Fruit fly (Drosophila melanogaster): ENCODE results near the gene AOX2.
A peak's percentile ranks its signal among the peaks of the same experiment; 100 is the strongest.

Gene AOX2

DNA sequence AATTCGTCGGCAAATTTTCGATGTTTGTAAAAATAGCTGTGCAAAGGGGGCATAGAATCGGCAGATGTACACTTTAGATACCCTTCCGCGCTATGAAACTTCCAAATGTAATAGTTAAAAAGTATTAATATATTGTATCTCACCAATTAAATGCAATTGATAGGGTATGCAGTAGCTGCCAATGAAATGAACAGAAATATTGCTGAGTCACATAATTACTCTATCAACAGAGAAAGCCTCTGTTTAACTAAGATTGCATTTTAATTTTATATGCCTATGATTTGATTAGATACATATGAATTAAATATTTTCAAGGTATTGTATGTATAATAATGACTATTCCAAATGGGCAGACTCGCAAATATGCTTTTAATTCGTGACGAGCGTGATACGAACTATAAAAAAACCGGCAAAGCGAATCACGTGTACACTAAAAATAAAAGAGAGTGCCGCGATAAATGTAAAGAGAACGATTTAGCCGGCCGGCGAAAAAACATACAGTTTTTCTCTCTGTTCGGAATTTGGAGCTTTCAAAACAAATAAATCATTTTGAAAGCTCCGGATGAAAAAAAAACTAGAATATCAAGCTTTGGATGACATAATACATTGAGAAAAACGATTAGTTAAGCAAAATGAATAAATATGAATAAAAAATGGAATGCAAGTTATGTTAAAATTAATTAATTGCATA, 5.8 kb upstream of the AOX2 start, which contains the start of gene AOX3:
AOX3 (minus strand) TSS at position 362 of the 691 bp plus-strand sequence.
- peak; percentile 88 for TF ChIP-seq noc (tag; optimal IDR thresholded peaks at IDR 0.05)

DNA sequence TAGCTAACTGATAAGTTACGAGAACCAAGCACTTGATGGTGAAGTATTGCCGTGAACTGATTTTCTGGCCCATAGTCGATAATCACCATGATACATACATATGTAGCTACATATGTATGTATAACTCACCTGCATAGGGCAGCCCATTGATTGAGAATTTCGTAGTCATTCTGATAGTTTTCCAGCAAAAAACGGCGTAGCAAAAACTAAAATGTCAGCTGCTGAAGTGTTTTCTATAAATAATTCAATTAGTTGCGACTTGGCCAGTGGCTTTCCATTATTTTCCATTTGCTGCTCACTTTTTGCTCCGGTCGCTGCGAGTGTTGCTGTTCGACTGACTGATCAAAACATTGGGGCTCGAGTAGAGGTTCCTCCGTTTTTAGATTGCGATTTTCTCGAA, 5.0 kb upstream of the AOX2 start:
- TF ChIP-seq noc (tag; optimal IDR thresholded peaks at IDR 0.05): no peak

DNA sequence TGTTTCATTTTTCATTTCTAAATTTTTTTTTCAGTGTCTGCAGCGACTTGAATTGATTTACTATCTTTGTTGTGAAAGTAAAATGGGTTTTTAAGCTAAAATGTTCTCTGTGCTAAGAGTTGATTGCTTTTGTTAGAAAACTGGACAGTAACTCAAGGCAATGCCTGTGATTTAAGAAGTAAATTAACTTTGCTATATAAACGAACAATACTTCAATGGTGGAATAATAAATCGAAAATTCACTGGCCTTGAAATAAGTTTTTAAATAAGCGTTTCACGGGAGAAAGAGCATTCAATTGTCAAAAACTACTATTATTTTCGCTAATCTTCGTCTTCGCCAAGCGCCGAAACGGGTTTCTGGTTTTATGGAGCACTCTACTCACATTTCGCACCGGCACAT, 1.3 kb downstream of the AOX2 start:
- TF ChIP-seq noc (tag; optimal IDR thresholded peaks at IDR 0.05): no peak

DNA sequence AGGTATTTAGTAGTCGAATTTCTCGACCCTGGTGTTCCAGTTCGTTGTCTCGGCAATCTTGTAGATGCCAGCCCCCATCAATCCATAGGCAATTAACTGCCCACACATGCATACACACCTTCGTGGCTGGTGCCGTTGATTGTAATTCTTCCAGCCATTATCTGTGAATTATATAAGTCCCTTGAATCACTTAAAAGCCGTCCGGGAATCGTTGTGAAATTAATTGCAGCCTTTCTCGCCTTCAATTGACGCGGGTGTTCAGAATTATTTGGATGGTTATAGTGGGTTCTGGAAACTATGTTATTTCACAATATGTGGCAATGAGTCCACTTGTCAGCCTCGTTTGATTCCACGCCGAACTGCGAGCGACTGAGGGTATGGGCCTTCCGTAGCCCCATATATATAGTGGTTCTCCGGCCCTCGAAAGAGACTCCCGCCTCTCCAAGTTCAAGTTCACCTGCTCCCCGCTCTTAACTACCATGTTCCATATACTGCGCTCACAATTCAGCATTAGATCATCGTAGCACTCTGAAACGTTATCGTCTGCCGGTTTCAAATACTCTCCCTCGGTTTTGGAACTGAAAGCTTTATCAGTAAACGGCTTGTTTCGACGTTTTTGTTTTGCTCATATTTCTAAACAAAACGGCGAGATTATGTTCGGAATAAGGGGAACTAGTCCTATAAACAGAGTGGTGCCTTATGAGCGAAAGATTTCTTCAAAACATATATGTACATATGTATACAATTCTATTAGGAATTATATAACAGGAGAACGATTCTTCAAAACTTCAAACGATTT, 5.1 kb downstream of the AOX2 start, which contains the start of gene AOX1:
AOX1 (minus strand) TSS at position 375 of the 799 bp plus-strand sequence.
- peak; percentile 15 for TF ChIP-seq noc (tag; optimal IDR thresholded peaks at IDR 0.05)

DNA sequence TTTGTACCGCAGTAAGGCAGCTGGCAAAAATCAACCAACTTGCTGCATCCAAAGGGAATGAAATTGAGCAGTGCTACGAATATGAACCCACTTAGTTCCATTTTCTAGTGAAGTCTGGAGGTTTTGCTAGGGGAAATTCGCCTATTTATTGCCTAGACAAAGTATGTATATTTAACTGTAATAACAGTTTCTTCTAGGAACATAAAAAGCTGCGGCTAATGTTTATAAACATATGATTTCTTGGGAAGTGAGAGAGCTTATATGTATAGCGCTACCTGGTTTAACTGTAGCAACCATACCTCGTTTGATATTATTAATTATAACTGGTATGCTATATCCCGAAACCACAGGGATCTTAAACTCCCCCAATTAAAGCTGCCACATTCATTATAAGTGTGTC, 10.8 kb downstream of the AOX2 start, which contains the start of gene CG31296:
CG31296 (minus strand) TSS at position 101 of the 400 bp plus-strand sequence.
- no peak for TF ChIP-seq noc (tag; optimal IDR thresholded peaks at IDR 0.05)

DNA sequence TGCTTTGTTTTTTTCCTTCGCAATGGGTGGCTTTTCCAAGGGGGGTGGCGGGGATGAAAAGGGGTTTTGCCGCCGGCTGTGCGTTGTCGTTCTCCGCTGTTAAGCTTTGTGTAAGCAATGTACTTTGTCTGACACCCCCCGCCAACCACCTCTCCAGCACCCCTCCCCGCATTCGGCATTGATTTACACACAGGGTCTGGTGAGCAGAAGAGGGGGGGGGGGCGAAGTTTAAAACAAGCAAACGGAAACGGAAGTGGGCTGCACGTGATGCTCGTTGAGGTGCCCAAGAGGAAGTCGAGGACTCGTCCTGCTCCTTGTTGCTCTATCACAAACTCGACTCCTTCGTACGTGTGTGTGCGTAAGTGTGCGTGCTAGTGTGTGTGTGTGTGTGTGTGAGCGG, 25.1 kb downstream of the AOX2 start:
- TF ChIP-seq noc (tag; optimal IDR thresholded peaks at IDR 0.05): no peak

DNA sequence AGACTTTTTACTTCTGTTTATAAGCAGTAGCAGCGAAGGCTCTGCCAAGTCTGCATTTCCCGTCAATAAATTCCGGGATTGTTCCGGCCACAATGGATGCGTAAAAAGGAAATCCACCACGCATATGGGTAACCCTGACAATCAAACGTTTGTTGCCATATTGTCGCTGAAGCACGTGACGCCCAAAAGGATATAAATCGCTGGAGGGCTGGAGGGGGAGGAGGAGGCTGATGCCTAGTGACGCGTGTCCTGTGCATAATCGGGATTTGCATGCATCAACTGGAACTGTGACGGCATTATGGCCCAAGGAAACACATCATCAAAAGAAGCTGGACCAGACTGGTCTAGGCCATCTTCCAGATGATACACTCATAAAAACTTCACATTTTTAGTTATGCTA, 29.0 kb downstream of the AOX2 start:
- TF ChIP-seq noc (tag; optimal IDR thresholded peaks at IDR 0.05): no peak

DNA sequence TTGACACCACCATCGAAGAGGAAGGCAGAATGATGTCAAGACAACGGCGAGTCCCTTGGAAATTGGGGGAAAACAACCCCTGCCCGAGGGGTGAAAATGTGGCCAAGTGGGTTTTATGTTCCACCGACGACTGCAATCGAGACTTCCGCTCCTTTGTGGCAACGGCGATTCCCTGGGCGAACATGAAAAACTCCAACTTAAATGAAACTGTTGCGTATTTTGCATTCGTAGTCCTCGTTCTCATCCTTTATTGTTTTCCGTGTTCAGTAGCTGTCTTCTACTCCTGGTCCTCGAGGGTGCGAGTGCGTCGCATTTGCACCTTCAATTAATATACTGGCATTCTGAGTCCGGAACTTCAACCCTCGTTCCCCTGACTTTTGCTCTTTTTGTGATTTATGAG, 30.0 kb downstream of the AOX2 start:
- TF ChIP-seq noc (tag; optimal IDR thresholded peaks at IDR 0.05): no peak

DNA sequence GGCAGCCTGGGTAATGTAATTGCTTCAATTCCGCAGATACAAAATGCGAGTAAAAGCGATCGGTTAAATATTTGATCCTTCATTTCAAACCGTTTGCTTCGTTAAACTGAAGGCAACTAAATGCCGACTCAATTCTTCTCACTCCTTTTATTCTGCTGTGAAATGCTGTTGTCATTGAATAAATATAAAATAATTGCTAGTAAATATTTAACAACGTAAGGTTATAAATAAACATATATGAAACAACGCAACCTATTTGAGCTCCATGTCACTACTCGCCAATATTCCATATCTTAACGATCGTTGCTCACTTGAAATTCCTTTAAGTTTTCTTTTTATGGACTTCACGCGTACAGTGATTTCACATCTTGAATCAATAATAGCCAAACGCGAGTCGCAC, 32.4 kb downstream of the AOX2 start, which contains the start of gene CG44013:
CG44013 (minus strand) TSS at position 101 of the 400 bp plus-strand sequence.
- no peak for TF ChIP-seq noc (tag; optimal IDR thresholded peaks at IDR 0.05)

DNA sequence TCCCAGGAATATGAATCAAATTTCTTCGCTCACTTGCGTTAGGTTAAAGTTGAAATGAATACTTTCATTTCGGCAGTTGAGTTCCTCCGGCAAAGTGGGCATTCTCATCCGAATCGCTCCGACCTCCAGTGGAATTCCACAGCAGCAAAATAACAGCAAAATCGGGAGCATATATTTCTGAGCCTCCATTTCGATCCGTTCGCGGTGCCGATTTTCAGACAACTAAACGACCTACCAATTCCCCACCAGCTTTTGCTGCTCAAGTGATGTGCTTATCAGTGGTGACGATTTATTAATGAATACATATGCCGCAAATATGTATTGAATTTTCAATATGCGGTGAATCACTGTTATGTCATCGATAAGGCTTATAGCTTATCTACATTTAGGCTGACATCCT, 33.6 kb downstream of the AOX2 start, which contains the start of gene CG44014:
CG44014 (minus strand) TSS at position 256 of the 400 bp plus-strand sequence.
- TF ChIP-seq noc (tag; optimal IDR thresholded peaks at IDR 0.05): peak; percentile 27

DNA sequence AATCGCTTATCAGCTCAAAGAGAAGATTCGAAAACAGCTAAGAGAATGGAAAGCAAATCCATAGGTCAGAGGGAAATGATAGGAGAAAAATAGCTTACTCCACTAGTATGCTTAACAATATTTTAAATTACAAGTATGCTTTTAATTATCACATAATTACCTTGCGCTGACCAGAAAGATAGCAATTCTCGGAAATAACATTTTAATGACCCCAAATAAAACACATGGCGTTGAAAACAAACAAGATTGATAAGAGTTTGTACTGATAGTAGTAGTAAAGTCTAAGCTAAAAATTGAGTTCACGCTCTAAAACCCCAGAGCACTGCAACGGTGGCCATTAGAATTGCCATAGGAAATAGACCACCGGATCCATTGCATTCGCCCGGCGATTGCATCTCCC, 34.5 kb downstream of the AOX2 start:
- no peak for TF ChIP-seq noc (tag; optimal IDR thresholded peaks at IDR 0.05)

DNA sequence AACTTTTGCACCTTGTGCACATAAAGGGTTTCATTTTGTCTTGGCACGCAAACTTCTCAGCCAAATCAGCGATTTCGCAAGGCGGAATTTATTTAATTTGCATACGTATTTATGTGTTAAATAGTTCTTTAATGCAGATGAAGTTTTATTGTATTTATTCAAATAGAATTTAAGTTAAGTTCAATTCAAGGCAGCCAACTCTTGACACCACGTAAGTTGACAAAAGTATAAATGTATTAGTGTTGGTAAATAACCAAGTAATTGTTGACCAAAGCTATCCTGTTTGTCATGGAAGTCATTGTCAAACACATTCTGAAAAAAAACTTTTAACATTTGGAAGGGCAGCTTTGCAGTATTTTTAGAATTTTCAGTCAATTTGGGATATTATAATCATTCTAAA, 47.9 kb downstream of the AOX2 start, which contains the start of gene maca:
maca (plus strand) TSS at position 301 of the 400 bp plus-strand sequence.
- TF ChIP-seq noc (tag; optimal IDR thresholded peaks at IDR 0.05): no peak

DNA sequence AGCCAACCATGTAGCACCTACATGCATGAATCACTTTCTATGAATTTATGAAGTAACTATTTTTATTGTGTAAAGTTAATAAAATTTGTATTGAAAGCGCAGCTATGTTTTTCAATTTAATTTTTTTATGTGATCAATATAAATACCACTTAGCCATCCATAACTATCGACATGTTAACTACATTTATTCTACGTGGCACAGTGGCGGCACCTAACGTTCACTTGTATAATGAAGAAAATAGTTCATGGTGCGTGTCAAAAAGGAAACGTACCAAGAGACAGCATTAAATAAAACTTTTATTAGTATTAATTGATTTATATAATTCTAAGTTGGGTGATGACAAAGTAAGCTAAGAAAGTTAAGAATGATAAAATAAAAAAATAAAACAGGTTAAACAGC, 49.0 kb downstream of the AOX2 start:
- TF ChIP-seq noc (tag; optimal IDR thresholded peaks at IDR 0.05): no peak

Data from whole organism, larva.